Worm (Caenorhabditis elegans) whole organism, L2 larva: ENCODE measurements around the gene T23F4.2.

Experiments used
- ama-1 ChIP-seq: fragments of 150-350 bp; optimal IDR thresholded peaks from 2 replicates; lab custom pipeline; 2018; ENCODE audit warnings: inconsistent platforms
- ceh-16 ChIP-seq: fragments of 150-350 bp; optimal IDR thresholded peaks from 2 replicates; lab custom pipeline; 2014; ENCODE audit warnings: missing biosample characterization, missing genetic modification characterization
- ceh-82 ChIP-seq: fragments of 150-350 bp; optimal IDR thresholded peaks from 2 replicates; lab custom pipeline; 2014; ENCODE audit warnings: missing biosample characterization, missing genetic modification characterization
- mbf-1 ChIP-seq: sonication (generic microtip); optimal IDR thresholded peaks from 2 replicates; lab custom pipeline; 2017; ENCODE audit warnings: missing biosample characterization, missing genetic modification characterization
- mdl-1 ChIP-seq, 2 experiments: fragments of 150-350 bp in 1 of 2; sonication (generic microtip) in 1 of 2; optimal IDR thresholded peaks; 2 replicates each; lab custom pipeline; 2017; ENCODE audit warnings: missing biosample characterization in 2 of 2, missing genetic modification characterization in 2 of 2
- nhr-25 ChIP-seq: fragments of 150-350 bp; sonication (generic microtip); optimal IDR thresholded peaks from 3 replicates; lab custom pipeline; 2014; ENCODE audit warnings: missing biosample characterization, missing genetic modification characterization

ce11 chrII:1141720-1142574, 21.4 kb upstream of the T23F4.2 start:
- TF ChIP-seq ama-1 (no peak), ceh-82 (tag; lab: Kevin White, UChicago) (no peak), mbf-1 (tag; lab: Kevin White, UChicago) (no peak), mdl-1 (tag; optimal IDR thresholded peaks at IDR 0.05; lab: Kevin White, UChicago) (no peak), nhr-25 (tag; lab: Kevin White, UChicago) (peak; percentile 20), ceh-16 (tag; lab: Kevin White, UChicago) (no peak)
